Worm (Caenorhabditis elegans) whole organism, L1 larva: ENCODE measurements around the gene scl-5.

ENCODE experiments used
- blmp-1 ChIP-seq: fragments of 150-350 bp; optimal IDR thresholded peaks from 2 replicates; lab custom pipeline; 2014; ENCODE audit warnings: missing biosample characterization, missing genetic modification characterization
- lin-35 ChIP-seq, 2 experiments: fragments of 150-350 bp; optimal IDR thresholded peaks; 2 replicates each; lab custom pipeline; 2014; ENCODE audit warnings: missing biosample characterization in 2 of 2, missing genetic modification characterization in 2 of 2, missing genetic modification reagents in 2 of 2
- lin-39 ChIP-seq: fragments of 150-350 bp; optimal IDR thresholded peaks from 2 replicates; lab custom pipeline; 2014; ENCODE audit warnings: missing biosample characterization, missing genetic modification reagents, missing genetic modification characterization
- lir-3 ChIP-seq: sonication (generic microtip); optimal IDR thresholded peaks from 2 replicates; lab custom pipeline; 2016; ENCODE audit warnings: mild to moderate bottlenecking, missing genetic modification characterization, moderate library complexity, missing compliant biosample characterization; ENCODE audit not compliant: poor library complexity
- mdl-1 ChIP-seq, 2 experiments: fragments of 150-350 bp; optimal IDR thresholded peaks; 2 replicates each; lab custom pipeline; 2014 to 2017; ENCODE audit warnings: missing biosample characterization in 2 of 2, missing genetic modification characterization in 2 of 2, inconsistent platforms in 1 of 2
- nhr-237 ChIP-seq: fragments of 150-350 bp; optimal IDR thresholded peaks from 2 replicates; lab custom pipeline; 2014; ENCODE audit warnings: missing biosample characterization, missing genetic modification characterization

- TF ChIP-seq nhr-237 (tag; lab: Kevin White, UChicago), result no peak
- no peak for TF ChIP-seq lin-35 (GFP tag; optimal IDR thresholded peaks at IDR 0.05; lab: Kevin White, UChicago)
- no peak for TF ChIP-seq blmp-1
- no peak for TF ChIP-seq lin-39 (tag; lab: Kevin White, UChicago)
- no peak for TF ChIP-seq mdl-1 (tag; optimal IDR thresholded peaks at IDR 0.05; lab: Kevin White, UChicago)
- no peak for TF ChIP-seq lir-3 (tag; lab: Kevin White, UChicago)
These were observed 22.9 kb downstream of the scl-5 start, which contains the start of gene spin-2 for ce11 chrIV:13086705-13087104.
